Worm (Caenorhabditis elegans): ENCODE measurements around the gene his-24.

Gene his-24

DNA sequence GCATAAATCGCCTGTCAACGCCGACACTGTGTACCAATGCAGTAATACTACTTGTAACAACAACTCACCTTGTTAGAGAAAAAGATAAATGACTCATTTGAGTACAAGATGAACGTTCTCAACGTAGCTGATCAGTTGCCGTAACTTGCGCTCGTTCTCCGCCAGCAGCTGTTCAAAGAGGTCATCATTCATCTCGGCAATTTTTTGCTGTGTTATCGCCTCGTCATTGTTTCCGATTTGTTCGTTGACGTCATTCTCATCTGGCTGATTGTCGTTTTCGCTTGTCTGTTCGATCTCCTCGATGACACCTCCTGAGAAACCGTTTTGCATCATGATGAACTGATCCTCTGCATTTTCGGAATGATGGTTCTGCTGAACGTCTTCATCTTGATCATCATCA, 13.4 kb downstream of the his-24 start (continued):
- TF ChIP-seq Y55F3AM.14 (GFP tag; optimal IDR thresholded peaks at IDR 0.05) = no peak
- TF ChIP-seq sma-9 (GFP tag; optimal IDR thresholded peaks at IDR 0.05) = peak; percentile 90
- TF ChIP-seq sma-9 (tag; optimal IDR thresholded peaks at IDR 0.05) = no peak
- TF ChIP-seq unc-55 (GFP tag; optimal IDR thresholded peaks at IDR 0.05) = no peak
- TF ChIP-seq snpc-4 (tag; optimal IDR thresholded peaks at IDR 0.05) = no peak
- TF ChIP-seq elt-3 (tag; optimal IDR thresholded peaks at IDR 0.05) = no peak
- TF ChIP-seq crh-2 (tag; optimal IDR thresholded peaks at IDR 0.05) = no peak
- no peak for TF ChIP-seq ZK546.5 (tag; optimal IDR thresholded peaks at IDR 0.05)
- TF ChIP-seq skn-1 (tag; optimal IDR thresholded peaks at IDR 0.05) = no peak
- TF ChIP-seq ceh-16 (tag; optimal IDR thresholded peaks at IDR 0.05) = no peak
- no peak for TF ChIP-seq ztf-4 (tag; optimal IDR thresholded peaks at IDR 0.05)
- TF ChIP-seq mbf-1 (tag; optimal IDR thresholded peaks at IDR 0.05) = no peak
- no peak for TF ChIP-seq nhr-23 (tag; optimal IDR thresholded peaks at IDR 0.05)
- peak; percentile 63 for TF ChIP-seq sma-3 (GFP tag; optimal IDR thresholded peaks at IDR 0.05)
- TF ChIP-seq ceh-82 (tag; optimal IDR thresholded peaks at IDR 0.05) = no peak

DNA sequence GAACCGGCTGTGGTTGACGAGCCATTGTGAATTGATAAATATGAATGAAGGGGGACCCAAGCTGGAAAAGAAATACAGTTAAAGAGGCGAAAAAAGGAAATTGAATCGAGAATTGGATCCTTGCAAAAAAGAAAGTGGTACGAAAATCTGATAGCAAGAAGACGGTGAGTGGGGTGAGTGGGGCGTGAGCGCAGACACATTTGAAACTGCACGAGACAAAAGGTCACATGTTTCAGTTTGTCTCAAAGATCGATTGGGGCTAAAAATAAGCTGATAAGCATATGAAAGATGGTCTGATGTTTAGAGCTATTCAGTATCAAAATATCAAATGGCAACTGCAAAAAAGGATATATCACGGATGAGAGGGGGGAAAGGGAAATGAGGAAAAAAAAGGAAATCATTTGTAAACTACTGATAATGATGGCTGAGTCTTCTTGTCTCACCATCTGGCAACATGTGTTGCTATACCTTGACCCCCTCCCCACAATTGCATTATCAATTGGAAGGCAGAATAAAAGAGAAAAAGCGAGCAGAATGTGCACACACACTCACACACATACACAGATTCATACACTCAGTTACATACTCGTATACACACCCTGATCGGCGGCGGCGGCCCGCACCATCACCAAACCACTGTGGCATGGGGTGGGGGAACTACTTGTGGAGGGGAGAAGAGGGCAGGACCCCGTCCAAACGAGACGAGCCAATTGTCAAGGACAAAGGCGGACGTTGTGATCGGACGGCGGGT, 14.1 kb downstream of the his-24 start, which contains the start of gene M163.1:
Gene M163.1 (minus strand): TSS at position 25 of the 751 bp plus-strand sequence.
- TF ChIP-seq sma-9 (GFP tag; optimal IDR thresholded peaks at IDR 0.05) = peak; percentile 6
- TF ChIP-seq sma-9 (tag; optimal IDR thresholded peaks at IDR 0.05) = no peak
- peak; percentile 71 for TF ChIP-seq ceh-16 (tag; optimal IDR thresholded peaks at IDR 0.05)
- no peak for TF ChIP-seq sem-4 (tag; optimal IDR thresholded peaks at IDR 0.05)
- peak; percentile 39 for TF ChIP-seq fos-1 (tag; optimal IDR thresholded peaks at IDR 0.05)
- TF ChIP-seq F13H6.1 (tag; optimal IDR thresholded peaks at IDR 0.05) = peak; percentile 27

DNA sequence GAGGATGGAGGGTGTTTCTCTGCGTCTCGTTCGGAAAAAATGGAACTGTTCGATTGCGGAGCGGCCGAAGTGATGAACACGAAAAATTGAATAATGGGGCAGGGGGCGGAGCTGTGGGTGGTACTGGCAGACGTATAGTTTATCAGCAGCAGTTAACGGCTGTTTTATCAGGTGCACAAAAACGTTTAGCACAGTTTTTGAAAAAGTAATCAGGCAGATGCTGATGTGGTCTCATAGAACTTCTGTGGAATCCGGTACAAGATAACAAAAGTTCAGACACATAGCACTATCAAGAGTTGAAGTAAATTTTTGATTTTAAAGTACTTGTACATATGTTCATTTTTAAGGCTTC, 14.6 kb downstream of the his-24 start:
- peak; percentile 11 for TF ChIP-seq Y55F3AM.14 (GFP tag; optimal IDR thresholded peaks at IDR 0.05)
- TF ChIP-seq zag-1 (tag; optimal IDR thresholded peaks at IDR 0.05) = no peak
- TF ChIP-seq aly-2 (tag; optimal IDR thresholded peaks at IDR 0.05) = no peak
- no peak for TF ChIP-seq nhr-77 (tag; optimal IDR thresholded peaks at IDR 0.05)
- TF ChIP-seq ama-1 (optimal IDR thresholded peaks at IDR 0.05) = no peak
- no peak for TF ChIP-seq ceh-16 (tag; optimal IDR thresholded peaks at IDR 0.05)
- TF ChIP-seq nhr-21 (tag; optimal IDR thresholded peaks at IDR 0.05) = no peak
- no peak for TF ChIP-seq unc-39 (tag; optimal IDR thresholded peaks at IDR 0.05)
- TF ChIP-seq elt-1 (tag; optimal IDR thresholded peaks at IDR 0.05) = no peak
- no peak for TF ChIP-seq blmp-1 (tag; optimal IDR thresholded peaks at IDR 0.05; ENCODE audit: insufficient read depth)
- peak; percentile 60 for TF ChIP-seq sma-9 (GFP tag; optimal IDR thresholded peaks at IDR 0.05)
- TF ChIP-seq sma-9 (tag; optimal IDR thresholded peaks at IDR 0.05) = no peak
- TF ChIP-seq unc-55 (GFP tag; optimal IDR thresholded peaks at IDR 0.05) = no peak
- peak; percentile 13 for TF ChIP-seq fos-1 (tag; optimal IDR thresholded peaks at IDR 0.05)
- no peak for TF ChIP-seq lin-13 (GFP tag; optimal IDR thresholded peaks at IDR 0.05)

DNA sequence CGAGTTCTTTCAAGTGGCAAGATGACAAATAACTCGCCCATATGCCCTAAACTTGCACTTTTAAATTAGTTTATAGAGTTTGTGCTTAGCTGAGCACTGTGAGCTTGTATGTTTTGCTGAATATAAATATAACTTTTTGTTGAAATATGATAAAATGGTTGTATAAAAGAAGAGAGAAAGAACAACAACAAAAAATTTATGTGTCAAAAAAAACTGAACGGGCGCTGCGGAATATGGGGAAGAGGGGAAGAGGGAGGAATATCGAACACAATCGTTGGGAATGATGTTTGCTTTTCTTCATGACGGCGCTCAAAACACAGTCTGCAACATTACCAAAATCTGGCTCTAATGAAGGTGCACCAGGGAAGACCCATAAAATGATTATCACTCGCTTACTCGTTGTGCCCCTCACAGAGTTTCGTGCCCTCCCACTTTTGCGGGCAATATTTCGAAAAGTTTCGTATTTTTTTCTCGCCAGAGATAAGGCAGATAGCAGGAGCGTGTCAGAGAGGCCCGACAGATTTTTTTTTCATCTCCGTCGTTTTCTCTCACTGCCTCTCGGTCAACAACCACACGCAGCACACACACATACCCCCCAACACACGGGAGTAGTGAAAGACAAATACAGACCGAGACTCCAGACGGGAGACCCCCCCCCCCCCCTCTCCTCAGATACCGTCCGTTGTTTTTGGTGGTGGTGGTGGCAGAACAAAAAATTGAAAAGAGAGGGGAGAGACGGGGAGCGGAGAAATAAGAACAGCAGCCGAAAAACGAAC, 15.9 kb downstream of the his-24 start:
- TF ChIP-seq gmeb-1 (tag; optimal IDR thresholded peaks at IDR 0.05) (peak; percentile 51), egl-27 (tag; optimal IDR thresholded peaks at IDR 0.05) (peak; percentile 43), sma-9 (GFP tag; optimal IDR thresholded peaks at IDR 0.05) (peak; percentile 83), sma-9 (tag; optimal IDR thresholded peaks at IDR 0.05) (peak; percentile 5), nhr-129 (tag; optimal IDR thresholded peaks at IDR 0.05) (peak; percentile 66), blmp-1 (tag; optimal IDR thresholded peaks at IDR 0.05; ENCODE audit: insufficient read depth) (peak; percentile 44), unc-39 (tag; optimal IDR thresholded peaks at IDR 0.05) (no peak), crh-2 (tag; optimal IDR thresholded peaks at IDR 0.05) (peak; percentile 20), ama-1 (optimal IDR thresholded peaks at IDR 0.05) (no peak), lsy-2 (tag; optimal IDR thresholded peaks at IDR 0.05) (peak in 1 of 2 experiments; percentile 30), F13H6.1 (tag; optimal IDR thresholded peaks at IDR 0.05) (peak; percentile 84), dmd-4 (tag; optimal IDR thresholded peaks at IDR 0.05) (no peak), C34F6.9 (tag; optimal IDR thresholded peaks at IDR 0.05) (peak; percentile 61), nhr-25 (tag; optimal IDR thresholded peaks at IDR 0.05) (peak; percentile 62), sma-3 (GFP tag; optimal IDR thresholded peaks at IDR 0.05) (peak; percentile 24), fos-1 (tag; optimal IDR thresholded peaks at IDR 0.05) (peak; percentile 92)

Measured in whole organism, L2 larva.